Fruit fly (Drosophila melanogaster) whole organism, prepupa: ENCODE data around the gene Acsx1R.

Source experiments
- CG8632 ChIP-seq: fragments of 200-800 bp; sonication (Bioruptor generic); optimal IDR thresholded peaks from 3 replicates; lab custom pipeline; 2016; ENCODE audit warnings: missing biosample characterization, missing genetic modification characterization
- spab ChIP-seq: fragments of 200-800 bp; sonication (Bioruptor generic); optimal IDR thresholded peaks from 2 replicates; lab custom pipeline; 2017; ENCODE audit warnings: missing biosample characterization, mild to moderate bottlenecking, missing genetic modification characterization, missing genetic modification reagents

- TF ChIP-seq spab (GFP tag; lab: Kevin White, UChicago) = no peak
- no peak for TF ChIP-seq CG8632 (GFP tag; lab: Kevin White, UChicago)
Observed at dm6 chr3R:19780946-19781345, 3.9 kb upstream of the Acsx1R start, which contains the start of gene Acsx3.
